Worm (Caenorhabditis elegans) whole organism, L4 larva: ENCODE results near the gene R144.3.

ENCODE experiments used
- F49E8.2 ChIP-seq: sonication (generic microtip); optimal IDR thresholded peaks from 2 replicates; lab custom pipeline; 2016; ENCODE audit warnings: missing compliant biosample characterization, mild to moderate bottlenecking, missing genetic modification characterization, borderline replicate concordance
- R02D3.7 ChIP-seq: fragments of 150-350 bp; sonication (generic microtip); optimal IDR thresholded peaks from 3 replicates; lab custom pipeline; 2014; ENCODE audit warnings: missing biosample characterization, missing genetic modification characterization
- T20F7.1 ChIP-seq: fragments of 200-800 bp; sonication (Bioruptor generic); optimal IDR thresholded peaks from 2 replicates; lab custom pipeline; 2018; ENCODE audit warnings: mild to moderate bottlenecking, missing genetic modification characterization, missing compliant biosample characterization
- Y48G9A.11 ChIP-seq: fragments of 200-800 bp; sonication (Bioruptor generic); IDR thresholded peaks from 2 replicates; pipeline ENCODE4 v1.3.6; 2022; ENCODE audit warnings: missing genetic modification reagents, missing genetic modification characterization, missing compliant biosample characterization
- Y75B8A.6 ChIP-seq: fragments of 200-800 bp; sonication (Bioruptor generic); IDR thresholded peaks from 2 replicates; pipeline ENCODE4 v1.3.6; 2022; ENCODE audit warnings: missing genetic modification reagents, missing genetic modification characterization, missing compliant biosample characterization
- ZK337.2 ChIP-seq: fragments of 200-800 bp; sonication (Bioruptor generic); IDR thresholded peaks from 2 replicates; pipeline ENCODE4 v1.3.6; 2022; ENCODE audit warnings: missing genetic modification reagents, missing genetic modification characterization, missing compliant biosample characterization
- aly-2 ChIP-seq: sonication (generic microtip); optimal IDR thresholded peaks from 2 replicates; lab custom pipeline; 2018; ENCODE audit warnings: missing biosample characterization, missing genetic modification characterization
- ama-1 ChIP-seq: fragments of 150-350 bp; optimal IDR thresholded peaks from 2 replicates; lab custom pipeline; 2014; ENCODE audit warnings: inconsistent platforms, mixed read lengths
- ceh-28 ChIP-seq: fragments of 150-350 bp; optimal IDR thresholded peaks from 2 replicates; lab custom pipeline; 2014; ENCODE audit warnings: missing biosample characterization, missing genetic modification reagents, missing genetic modification characterization
- ceh-62 ChIP-seq: sonication (generic microtip); optimal IDR thresholded peaks from 2 replicates; lab custom pipeline; 2017; ENCODE audit warnings: missing biosample characterization, missing genetic modification characterization
- ces-1 ChIP-seq: fragments of 150-350 bp; sonication (generic microtip); optimal IDR thresholded peaks from 4 replicates; lab custom pipeline; 2014; ENCODE audit warnings: missing biosample characterization, missing genetic modification reagents, missing genetic modification characterization
- cey-2 ChIP-seq: sonication (generic microtip); optimal IDR thresholded peaks from 3 replicates; lab custom pipeline; 2017; ENCODE audit warnings: missing genetic modification characterization, mild to moderate bottlenecking, missing compliant biosample characterization, antibody characterized with exemption, borderline replicate concordance; ENCODE audit not compliant: insufficient read depth
- daf-16 ChIP-seq, 3 experiments: sonication (generic microtip); optimal IDR thresholded peaks; 2 replicates each; lab custom pipeline; 2016 to 2017; ENCODE audit warnings: missing genetic modification characterization in 3 of 3, missing genetic modification reagents in 3 of 3, mild to moderate bottlenecking in 2 of 3, missing compliant biosample characterization in 2 of 3, missing biosample characterization in 1 of 3, moderate library complexity in 1 of 3
- dmd-6 ChIP-seq: fragments of 200-800 bp; sonication (Bioruptor generic); IDR thresholded peaks from 2 replicates; pipeline ENCODE4 v1.3.6; 2022; ENCODE audit warnings: missing genetic modification reagents, missing genetic modification characterization, missing compliant biosample characterization
- dmd-8 ChIP-seq: fragments of 200-800 bp; sonication (Bioruptor generic); IDR thresholded peaks from 2 replicates; pipeline ENCODE4 v1.3.6; 2022; ENCODE audit warnings: missing genetic modification characterization, missing compliant biosample characterization
- dmd-9 ChIP-seq: fragments of 200-800 bp; sonication (Bioruptor generic); IDR thresholded peaks from 2 replicates; pipeline ENCODE4 v1.3.6; 2022; ENCODE audit warnings: missing genetic modification reagents, missing genetic modification characterization, missing compliant biosample characterization
- dpl-1 ChIP-seq: fragments of 150-350 bp; optimal IDR thresholded peaks from 2 replicates; lab custom pipeline; 2014; ENCODE audit warnings: missing biosample characterization, missing genetic modification reagents, missing genetic modification characterization
- duxl-1 ChIP-seq: sonication (generic microtip); optimal IDR thresholded peaks from 2 replicates; lab custom pipeline; 2016; ENCODE audit warnings: mild to moderate bottlenecking, missing genetic modification characterization, moderate library complexity, missing compliant biosample characterization; ENCODE audit not compliant: poor library complexity
- dve-1 ChIP-seq: sonication (generic microtip); optimal IDR thresholded peaks from 2 replicates; lab custom pipeline; 2017; ENCODE audit warnings: antibody characterized with exemption, mild to moderate bottlenecking, missing genetic modification characterization, missing compliant biosample characterization; ENCODE audit not compliant: insufficient read depth
- fkh-10 ChIP-seq: fragments of 150-350 bp; optimal IDR thresholded peaks from 2 replicates; lab custom pipeline; 2014; ENCODE audit warnings: missing biosample characterization, missing genetic modification reagents, missing genetic modification characterization
- fos-1 ChIP-seq: fragments of 150-350 bp; optimal IDR thresholded peaks from 2 replicates; lab custom pipeline; 2014; ENCODE audit warnings: missing biosample characterization, missing genetic modification characterization
- gei-8 ChIP-seq: fragments of 200-800 bp; sonication (Bioruptor generic); optimal IDR thresholded peaks from 2 replicates; lab custom pipeline; 2018; ENCODE audit warnings: mild to moderate bottlenecking, missing genetic modification characterization, missing compliant biosample characterization
- hif-1 ChIP-seq, 2 experiments: sonication (generic microtip); optimal IDR thresholded peaks; 2 replicates each; lab custom pipeline; 2016 to 2017; ENCODE audit warnings: missing compliant biosample characterization in 2 of 2, missing genetic modification characterization in 2 of 2, missing genetic modification reagents in 2 of 2, missing genotype in 2 of 2, mild to moderate bottlenecking in 1 of 2
- hlh-30 ChIP-seq: sonication (generic microtip); optimal IDR thresholded peaks from 2 replicates; lab custom pipeline; 2017; ENCODE audit warnings: antibody characterized with exemption, mild to moderate bottlenecking, missing genetic modification characterization, missing compliant biosample characterization; ENCODE audit not compliant: insufficient read depth
- lim-7 ChIP-seq: fragments of 200-800 bp; sonication (Bioruptor generic); IDR thresholded peaks from 2 replicates; pipeline ENCODE4 v1.3.6; 2022; ENCODE audit warnings: missing genetic modification characterization, missing compliant biosample characterization
- lin-38 ChIP-seq: fragments of 200-800 bp; sonication (Bioruptor generic); IDR thresholded peaks from 2 replicates; pipeline ENCODE4 v1.3.6; 2022; ENCODE audit warnings: missing genetic modification reagents, missing genetic modification characterization, missing compliant biosample characterization
- lin-39 ChIP-seq: fragments of 150-350 bp; optimal IDR thresholded peaks from 2 replicates; lab custom pipeline; 2014; ENCODE audit warnings: missing biosample characterization, missing genetic modification reagents, missing genetic modification characterization
- lsy-2 ChIP-seq, 2 experiments: fragments of 150-350 bp in 1 of 2; sonication (generic microtip) in 1 of 2; optimal IDR thresholded peaks; 2 replicates each; lab custom pipeline; 2014 to 2017; ENCODE audit warnings: missing biosample characterization in 2 of 2, missing genetic modification characterization in 2 of 2
- madf-5 ChIP-seq, 2 experiments: fragments of 200-800 bp; sonication (Bioruptor generic); IDR thresholded peaks; 2 replicates each; pipeline ENCODE4 v1.3.6; 2022; ENCODE audit warnings: missing compliant biosample characterization in 2 of 2, missing genetic modification characterization in 2 of 2
- mdl-1 ChIP-seq, 2 experiments: fragments of 150-350 bp in 1 of 2; sonication (generic microtip) in 1 of 2; optimal IDR thresholded peaks; 2 replicates each; lab custom pipeline; 2014 to 2017; ENCODE audit warnings: missing biosample characterization in 2 of 2, missing genetic modification characterization in 2 of 2
- mdt-29 ChIP-seq: fragments of 200-800 bp; sonication (Bioruptor generic); IDR thresholded peaks from 2 replicates; pipeline ENCODE4 v1.3.6; 2022; ENCODE audit warnings: missing genetic modification reagents, missing genetic modification characterization, missing compliant biosample characterization
- mep-1 ChIP-seq: fragments of 150-350 bp; sonication (generic microtip); optimal IDR thresholded peaks from 3 replicates; lab custom pipeline; 2014; ENCODE audit warnings: missing biosample characterization, missing genetic modification characterization
- mes-2 ChIP-seq: sonication (generic microtip); optimal IDR thresholded peaks from 2 replicates; lab custom pipeline; 2016; ENCODE audit warnings: missing genotype, mild to moderate bottlenecking, missing genetic modification characterization, missing compliant biosample characterization; ENCODE audit not compliant: poor library complexity, severe bottlenecking
- mxl-3 ChIP-seq: fragments of 200-800 bp; sonication (Bioruptor generic); optimal IDR thresholded peaks from 2 replicates; lab custom pipeline; 2018; ENCODE audit warnings: mild to moderate bottlenecking, missing genetic modification characterization, missing compliant biosample characterization
- nhr-102 ChIP-seq: sonication (generic microtip); optimal IDR thresholded peaks from 2 replicates; lab custom pipeline; 2016; ENCODE audit warnings: mild to moderate bottlenecking, missing genetic modification characterization, moderate library complexity, missing compliant biosample characterization
- nhr-111 ChIP-seq: fragments of 200-800 bp; sonication (Bioruptor generic); optimal IDR thresholded peaks from 2 replicates; lab custom pipeline; 2018; ENCODE audit warnings: mild to moderate bottlenecking, missing genetic modification characterization, missing compliant biosample characterization
- nhr-28 ChIP-seq: fragments of 150-350 bp; optimal IDR thresholded peaks from 2 replicates; lab custom pipeline; 2014; ENCODE audit warnings: missing biosample characterization, missing genetic modification characterization
- nhr-41 ChIP-seq: fragments of 200-800 bp; sonication (Bioruptor generic); IDR thresholded peaks from 2 replicates; pipeline ENCODE4 v1.3.6; 2022; ENCODE audit warnings: missing genetic modification reagents, missing genetic modification characterization, missing compliant biosample characterization
- nhr-6 ChIP-seq: fragments of 150-350 bp; optimal IDR thresholded peaks from 2 replicates; lab custom pipeline; 2014; ENCODE audit warnings: missing biosample characterization, missing genetic modification characterization
- nhr-76 ChIP-seq: fragments of 150-350 bp; optimal IDR thresholded peaks from 2 replicates; lab custom pipeline; 2014; ENCODE audit warnings: missing biosample characterization, missing genetic modification characterization
- nhr-77 ChIP-seq: fragments of 150-350 bp; optimal IDR thresholded peaks from 2 replicates; lab custom pipeline; 2014; ENCODE audit warnings: missing biosample characterization, missing genetic modification characterization
- pha-4 ChIP-seq, 2 experiments: fragments of 150-350 bp in 1 of 2; fragments of 200-800 bp in 1 of 2; sonication (Bioruptor generic) in 1 of 2; IDR thresholded peaks in 1 of 2; optimal IDR thresholded peaks in 1 of 2; 2 replicates each; pipeline versions ENCODE4 v1.3.6 to Lab custom; 2014 to 2022; ENCODE audit warnings: missing genetic modification characterization in 2 of 2, missing genetic modification reagents in 2 of 2, missing biosample characterization in 1 of 2, missing compliant biosample characterization in 1 of 2
- php-3 ChIP-seq: fragments of 200-800 bp; sonication (Bioruptor generic); IDR thresholded peaks from 2 replicates; pipeline ENCODE4 v1.3.6; 2022; ENCODE audit warnings: missing genetic modification reagents, missing genetic modification characterization, missing compliant biosample characterization
- pqm-1 ChIP-seq: sonication (generic microtip); optimal IDR thresholded peaks from 2 replicates; lab custom pipeline; 2017; ENCODE audit warnings: missing biosample characterization, missing genetic modification characterization
- rbr-2 ChIP-seq: sonication (generic microtip); optimal IDR thresholded peaks from 2 replicates; lab custom pipeline; 2016; ENCODE audit warnings: missing genotype, missing genetic modification characterization, missing compliant biosample characterization
- unc-62 ChIP-seq, 3 experiments: fragments of 150-350 bp in 1 of 3; sonication (generic microtip); optimal IDR thresholded peaks in 2 of 3; peaks in 1 of 3; 1 replicate in 1 of 3; 2 replicates in 2 of 3; lab custom pipeline; 2014 to 2017; ENCODE audit warnings: missing biosample characterization in 3 of 3, missing genetic modification characterization in 3 of 3, missing genetic modification reagents in 3 of 3, missing genotype in 1 of 3
- zag-1 ChIP-seq: fragments of 150-350 bp; optimal IDR thresholded peaks from 2 replicates; lab custom pipeline; 2014; ENCODE audit warnings: missing biosample characterization, missing genetic modification characterization
- zip-11 ChIP-seq: fragments of 200-800 bp; sonication (Bioruptor generic); IDR thresholded peaks from 2 replicates; pipeline ENCODE4 v1.3.6; 2022; ENCODE audit warnings: missing genetic modification characterization, missing compliant biosample characterization
- ztf-11 ChIP-seq: fragments of 150-350 bp; optimal IDR thresholded peaks from 2 replicates; lab custom pipeline; 2014; ENCODE audit warnings: missing biosample characterization, missing genetic modification characterization

R144.3 gene

ce11 chrIII:5047175-5047574 lies 25.4 kb downstream of the R144.3 start, which contains the start of gene txbp-3:
Gene txbp-3, minus strand, starts transcription at chrIII:5047459.
- peak in 1 of 2 experiments; percentile 5 for TF ChIP-seq mdl-1 (tag; optimal IDR thresholded peaks at IDR 0.05; lab: Kevin White, UChicago)
- TF ChIP-seq nhr-77 (tag; lab: Kevin White, UChicago) = peak; percentile 42
- no peak for TF ChIP-seq zag-1 (tag; lab: Kevin White, UChicago)
- TF ChIP-seq madf-5 (GFP tag; IDR thresholded peaks at IDR 0.05; lab: Robert Waterston, UW) = no peak
- no peak for TF ChIP-seq dmd-9 (GFP tag; lab: Robert Waterston, UW)
- TF ChIP-seq ama-1 (lab: Kevin White, UChicago) = no peak
- peak in 1 of 2 experiments; percentile 33 for TF ChIP-seq hif-1 (tag; optimal IDR thresholded peaks at IDR 0.05; lab: Kevin White, UChicago)
- TF ChIP-seq ztf-11 (tag; lab: Kevin White, UChicago) = no peak
- peak in 1 of 2 experiments; percentile 59 for TF ChIP-seq lsy-2 (tag; optimal IDR thresholded peaks at IDR 0.05; lab: Kevin White, UChicago)
- no peak for TF ChIP-seq ZK337.2 (GFP tag; lab: Robert Waterston, UW)
- peak; percentile 71 for TF ChIP-seq mep-1 (tag; lab: Kevin White, UChicago)
- TF ChIP-seq dpl-1 = peak; percentile 54
- TF ChIP-seq aly-2 (tag; lab: Kevin White, UChicago) = no peak
- peak; percentile 58 for TF ChIP-seq hlh-30 (tag; lab: Kevin White, UChicago)
- TF ChIP-seq nhr-76 (tag; lab: Kevin White, UChicago) = no peak
- TF ChIP-seq dmd-6 (GFP tag; lab: Robert Waterston, UW) = peak; percentile 57; the same call in 1 of the 2 replicates
- TF ChIP-seq R02D3.7 (tag; lab: Kevin White, UChicago) = no peak
- no peak for TF ChIP-seq Y75B8A.6
- no peak for TF ChIP-seq ceh-28
- TF ChIP-seq mes-2 (tag; lab: Kevin White, UChicago) = peak; percentile 83
- peak; percentile 80 for TF ChIP-seq mxl-3
- TF ChIP-seq pha-4 (GFP tag; IDR thresholded peaks at IDR 0.05; lab: Robert Waterston, UW) = no peak
- peak; percentile 76 for TF ChIP-seq pha-4 (tag; optimal IDR thresholded peaks at IDR 0.05; lab: Kevin White, UChicago)
- TF ChIP-seq lim-7 (GFP tag; lab: Robert Waterston, UW) = no peak
- peak; percentile 25 for TF ChIP-seq T20F7.1 (GFP tag; lab: Kevin White, UChicago)
- peak; percentile 79 for TF ChIP-seq dve-1
- TF ChIP-seq rbr-2 = peak; percentile 1
- no peak for TF ChIP-seq nhr-111 (GFP tag; lab: Kevin White, UChicago)
- TF ChIP-seq F49E8.2 (tag; lab: Kevin White, UChicago) = no peak
- TF ChIP-seq nhr-28 = peak; percentile 77
- TF ChIP-seq gei-8 (GFP tag; lab: Kevin White, UChicago) = no peak
- TF ChIP-seq fos-1 (tag; lab: Kevin White, UChicago) = no peak
- no peak for TF ChIP-seq php-3 (GFP tag; lab: Robert Waterston, UW)
- no peak for TF ChIP-seq mdt-29 (GFP tag; lab: Robert Waterston, UW)
- peak; percentile 37 for TF ChIP-seq fkh-10 (GFP tag; lab: Kevin White, UChicago)
- peak in 1 of 2 experiments; percentile 20 for TF ChIP-seq unc-62 (GFP tag; optimal IDR thresholded peaks at IDR 0.05 in 1 of 2; lab: Kevin White, UChicago)
- TF ChIP-seq unc-62 (tag; optimal IDR thresholded peaks at IDR 0.05; lab: Kevin White, UChicago) = no peak
- TF ChIP-seq daf-16 (GFP tag; optimal IDR thresholded peaks at IDR 0.05; lab: Kevin White, UChicago) = no peak
- peak; percentile 24 for TF ChIP-seq daf-16 (tag; optimal IDR thresholded peaks at IDR 0.05; lab: Kevin White, UChicago)
- TF ChIP-seq nhr-6 (tag; lab: Kevin White, UChicago) = peak; percentile 50
- TF ChIP-seq pqm-1 (tag; lab: Kevin White, UChicago) = peak; percentile 85
- peak; percentile 12 for TF ChIP-seq ces-1 (GFP tag; lab: Kevin White, UChicago)
- TF ChIP-seq, all 104 proteins: peak for 21

- TF ChIP-seq duxl-1 = no peak
- TF ChIP-seq zip-11 = no peak
- no peak for TF ChIP-seq dmd-9 (GFP tag; lab: Robert Waterston, UW)
- TF ChIP-seq nhr-111 (GFP tag; lab: Kevin White, UChicago) = no peak
- no peak for TF ChIP-seq nhr-41
- no peak for TF ChIP-seq lin-39 (tag; lab: Kevin White, UChicago)
- no peak for TF ChIP-seq dmd-8 (GFP tag; lab: Robert Waterston, UW)
- TF ChIP-seq lin-38 (GFP tag; lab: Robert Waterston, UW) = no peak
- TF ChIP-seq ceh-62 = no peak
- TF ChIP-seq Y48G9A.11 = no peak
- no peak for TF ChIP-seq ztf-11 (tag; lab: Kevin White, UChicago)
- no peak for TF ChIP-seq nhr-102 (tag; lab: Kevin White, UChicago)
- TF ChIP-seq cey-2 (tag; lab: Kevin White, UChicago) = no peak
Observed at ce11 chrIII:5047740-5048139, 26.0 kb downstream of the R144.3 start, which contains the start of gene C45G9.5. Gene C45G9.5, plus strand, starts transcription at chrIII:5048117.
